In genomic region chr2L:1121942-1122710, dm6 we compare ENCODE assay signal across 4 fruit fly cellular contexts.
TF ChIP-seq lines count a peak whose summit lies in the region.

No protein-coding gene starts in this region.

- TF ChIP-seq CTCF in whole organism, embryonic (GFP tag; optimal IDR thresholded peaks at IDR 0.05; lab: Kevin White, UChicago) = no peak

TF ChIP-seq in whole organism, adult, 20 proteins besides CTCF, POLR2A, EP300 and RAD21:
- TF ChIP-seq CG5204 (GFP tag; optimal IDR thresholded peaks at IDR 0.05; lab: Kevin White, UChicago) (peak; percentile 7), toe (GFP tag; optimal IDR thresholded peaks at IDR 0.05; lab: Kevin White, UChicago) (no peak), Mnt (GFP tag; optimal IDR thresholded peaks at IDR 0.05; lab: Kevin White, UChicago) (no peak), Crg-1 (GFP tag; optimal IDR thresholded peaks at IDR 0.05; lab: Kevin White, UChicago) (peak; percentile 58), CG7101 (tag; optimal IDR thresholded peaks at IDR 0.05; lab: Kevin White, UChicago) (peak; percentile 2), Clk (GFP tag; optimal IDR thresholded peaks at IDR 0.05; lab: Kevin White, UChicago) (peak; percentile 2)
TF ChIP-seq in whole organism, adult: peak in this region for 4.

TF ChIP-seq in whole organism, embryonic, 481 proteins besides CTCF, POLR2A, EP300 and RAD21 (continues in another document):
- TF ChIP-seq Med (GFP tag; lab: Kevin White, UChicago) (peak; percentile 63), dm (GFP tag; optimal IDR thresholded peaks at IDR 0.05; lab: Kevin White, UChicago) (no peak), seq (GFP tag; IDR thresholded peaks at IDR 0.05; lab: Robert Waterston, UW) (no peak), Sox102F (GFP tag; optimal IDR thresholded peaks at IDR 0.05; lab: Kevin White, UChicago) (peak; percentile 22), CG11723 (GFP tag; optimal IDR thresholded peaks at IDR 0.05; lab: Kevin White, UChicago) (no peak), Max (GFP tag; optimal IDR thresholded peaks at IDR 0.05; lab: Kevin White, UChicago) (no peak), Nf-YC (tag; optimal IDR thresholded peaks at IDR 0.05; lab: Kevin White, UChicago) (no peak), D19A (tag; optimal IDR thresholded peaks at IDR 0.05; lab: Kevin White, UChicago) (peak; percentile 76), CG8388 (GFP tag; optimal IDR thresholded peaks at IDR 0.05; lab: Kevin White, UChicago) (no peak), onecut (GFP tag; IDR thresholded peaks at IDR 0.05; lab: Robert Waterston, UW) (no peak), CG12769 (tag; optimal IDR thresholded peaks at IDR 0.05; lab: Kevin White, UChicago) (peak; percentile 83), ac (GFP tag; optimal IDR thresholded peaks at IDR 0.05; lab: Kevin White, UChicago) (no peak), bab2 (GFP tag; optimal IDR thresholded peaks at IDR 0.05; lab: Kevin White, UChicago) (no peak), chinmo (GFP tag; IDR thresholded peaks at IDR 0.05; lab: Robert Waterston, UW; ENCODE audit: partially characterized antibody) (peak; percentile 87; the same call in 2 of the 4 replicates), dmrt11E (tag; optimal IDR thresholded peaks at IDR 0.05; lab: Kevin White, UChicago) (no peak), CG4282 (GFP tag; optimal IDR thresholded peaks at IDR 0.05; lab: Kevin White, UChicago) (no peak), dysf (GFP tag; IDR thresholded peaks at IDR 0.05; lab: Robert Waterston, UW) (no peak), CG13894 (tag; optimal IDR thresholded peaks at IDR 0.05; lab: Kevin White, UChicago) (no peak), oc (tag; optimal IDR thresholded peaks at IDR 0.05; lab: Kevin White, UChicago) (peak; percentile 15), CG17612 (GFP tag; IDR thresholded peaks at IDR 0.05; lab: Robert Waterston, UW) (0 out of 2 replicates have a peak, but pooled peaks have one; percentile 4), CG4328 (GFP tag; optimal IDR thresholded peaks at IDR 0.05; lab: Kevin White, UChicago) (no peak), nau (GFP tag; optimal IDR thresholded peaks at IDR 0.05; lab: Kevin White, UChicago) (peak; percentile 8), al (GFP tag; IDR thresholded peaks at IDR 0.05; lab: Robert Waterston, UW) (no peak), CG5245 (GFP tag; optimal IDR thresholded peaks at IDR 0.05; lab: Kevin White, UChicago) (no peak), Gsc (GFP tag; IDR thresholded peaks at IDR 0.05; lab: Robert Waterston, UW) (no peak), CG8765 (GFP tag; IDR thresholded peaks at IDR 0.05; lab: Robert Waterston, UW) (no peak), CG10543 (GFP tag; optimal IDR thresholded peaks at IDR 0.05; lab: Kevin White, UChicago) (peak; percentile 35), wek (GFP tag; optimal IDR thresholded peaks at IDR 0.05; lab: Kevin White, UChicago) (peak; percentile 25), CG15601 (tag; optimal IDR thresholded peaks at IDR 0.05; lab: Kevin White, UChicago) (peak; percentile 21)

TF ChIP-seq in whole organism, prepupa, 60 proteins besides CTCF, POLR2A, EP300 and RAD21:
- no peak for TF ChIP-seq Gug (GFP tag; IDR thresholded peaks at IDR 0.05; lab: Robert Waterston, UW)
- no peak for TF ChIP-seq CG6808 (GFP tag; optimal IDR thresholded peaks at IDR 0.05; lab: Kevin White, UChicago)
- TF ChIP-seq CG11902 (GFP tag; optimal IDR thresholded peaks at IDR 0.05; lab: Kevin White, UChicago) = no peak
- no peak for TF ChIP-seq CG4318 (GFP tag; optimal IDR thresholded peaks at IDR 0.05; lab: Kevin White, UChicago)
- TF ChIP-seq ss (GFP tag; optimal IDR thresholded peaks at IDR 0.05; lab: Kevin White, UChicago) = no peak
- no peak for TF ChIP-seq CG10669 (GFP tag; optimal IDR thresholded peaks at IDR 0.05; lab: Kevin White, UChicago)
- TF ChIP-seq CG16779 (tag; optimal IDR thresholded peaks at IDR 0.05; lab: Kevin White, UChicago) = no peak
- TF ChIP-seq svp (GFP tag; lab: Kevin White, UChicago) = peak; percentile 34
- TF ChIP-seq Ets21C (GFP tag; optimal IDR thresholded peaks at IDR 0.05; lab: Kevin White, UChicago) = no peak
- TF ChIP-seq Eip78C (GFP tag; lab: Kevin White, UChicago) = peak; percentile 21
TF ChIP-seq in whole organism, prepupa: peak in this region for 2.

TF ChIP-seq in whole organism, wandering third instar larva, 38 proteins besides CTCF, POLR2A, EP300 and RAD21:
- TF ChIP-seq foxo (GFP tag; optimal IDR thresholded peaks at IDR 0.05; lab: Kevin White, UChicago) (peak in 1 of 2 experiments; percentile 23), brk (GFP tag; optimal IDR thresholded peaks at IDR 0.05; lab: Kevin White, UChicago) (no peak), OdsH (GFP tag; optimal IDR thresholded peaks at IDR 0.05; lab: Kevin White, UChicago) (peak; percentile 44), dmrt93B (GFP tag; optimal IDR thresholded peaks at IDR 0.05; lab: Kevin White, UChicago) (no peak), br (GFP tag; optimal IDR thresholded peaks at IDR 0.05; lab: Kevin White, UChicago) (peak; percentile 30), Jra (GFP tag; optimal IDR thresholded peaks at IDR 0.05; lab: Kevin White, UChicago) (peak; percentile 37), Hr83 (GFP tag; optimal IDR thresholded peaks at IDR 0.05; lab: Kevin White, UChicago; ENCODE audit: poor library complexity, severe bottlenecking) (peak; percentile 91), fru (GFP tag; optimal IDR thresholded peaks at IDR 0.05; lab: Kevin White, UChicago) (peak; percentile 37), rgr (GFP tag; optimal IDR thresholded peaks at IDR 0.05; lab: Kevin White, UChicago) (peak; percentile 39), h (GFP tag; optimal IDR thresholded peaks at IDR 0.05; lab: Kevin White, UChicago) (peak; percentile 58), CG9705 (GFP tag; optimal IDR thresholded peaks at IDR 0.05; lab: Kevin White, UChicago) (no peak)
